Worm (Caenorhabditis elegans) whole organism, mixed stage, embryonic: Measurements from ENCODE around the gene H21P03.10.

Experiments
- ham-2 ChIP-seq: fragments of 200-800 bp; sonication (Bioruptor generic); optimal IDR thresholded peaks from 2 replicates; lab custom pipeline; 2018; ENCODE audit warnings: mild to moderate bottlenecking, missing genetic modification characterization, missing compliant biosample characterization
- nhr-76 ChIP-seq: sonication (generic microtip); optimal IDR thresholded peaks from 2 replicates; lab custom pipeline; 2017; ENCODE audit warnings: missing biosample characterization, missing genetic modification characterization

DNA sequence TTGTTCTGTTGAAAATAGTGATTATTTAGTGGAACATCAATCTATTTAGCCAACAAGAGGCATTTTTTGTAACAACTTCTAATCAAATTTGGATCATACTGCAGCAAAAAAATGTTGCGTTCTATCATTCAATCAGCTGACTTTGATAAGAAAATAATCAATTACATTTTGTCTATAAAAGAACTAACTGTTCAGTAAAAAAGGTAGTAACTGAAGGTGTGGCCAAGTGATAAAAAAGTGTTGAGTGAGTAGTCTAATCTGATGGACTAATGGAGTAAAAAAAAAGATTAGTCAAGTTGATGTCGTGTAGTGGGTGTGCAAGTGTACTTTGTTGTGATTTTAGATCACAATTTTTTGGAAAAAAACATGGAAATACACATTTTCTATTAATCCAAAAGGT, 8.2 kb upstream of the H21P03.10 start:
- no peak for TF ChIP-seq nhr-76 (tag; lab: Kevin White, UChicago)
- no peak for TF ChIP-seq ham-2
